Fruit fly (Drosophila melanogaster) whole organism, wandering third instar larva: ENCODE measurements around the gene CG8661.

ENCODE experiments used
- Abd-B ChIP-seq: fragments of >200 bp; optimal IDR thresholded peaks from 2 replicates; lab custom pipeline; 2017; ENCODE audit warnings: missing biosample characterization, missing genetic modification characterization
- brk ChIP-seq: fragments of 200-800 bp; sonication (Bioruptor generic); optimal IDR thresholded peaks from 2 replicates; lab custom pipeline; 2016; ENCODE audit warnings: missing biosample characterization, mild to moderate bottlenecking, missing genetic modification characterization

DNA sequence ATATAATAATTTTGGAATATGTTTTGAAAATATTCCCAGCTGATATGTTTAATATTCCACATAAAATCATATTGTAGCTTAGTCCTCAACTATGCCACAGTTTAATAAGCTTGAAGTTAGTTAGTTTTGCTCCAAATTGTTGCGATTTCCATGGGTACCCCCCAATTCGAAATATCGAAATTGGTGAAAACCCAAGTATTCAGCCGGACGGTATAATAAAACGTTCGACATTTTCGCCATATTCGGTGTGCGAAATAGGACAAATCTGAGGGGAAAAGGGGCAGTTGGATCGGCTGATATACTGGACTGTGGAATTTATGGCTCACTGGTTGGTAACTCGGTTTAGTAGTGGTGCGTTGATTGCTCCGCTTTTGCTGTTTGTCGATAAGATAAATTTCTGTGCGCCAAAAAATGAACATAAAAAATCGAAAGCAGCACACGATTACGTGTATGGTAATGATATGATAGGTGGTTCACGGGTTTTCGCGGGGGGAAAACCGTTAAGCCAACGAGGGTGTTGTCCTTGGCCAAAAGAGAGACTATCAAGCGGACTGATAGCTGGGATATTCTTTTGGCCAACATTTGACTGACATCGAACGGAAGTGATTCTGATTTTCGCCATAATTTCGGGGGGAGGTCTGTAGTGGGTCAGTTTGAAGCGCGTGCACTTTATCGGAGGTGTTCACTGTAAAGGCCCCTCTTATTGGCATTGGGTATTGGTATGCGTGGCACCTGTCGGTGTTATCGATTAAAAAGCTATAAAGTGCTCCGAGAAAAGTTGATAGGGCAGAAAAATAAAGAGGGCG is 6.1 kb upstream of the CG8661 start:
- TF ChIP-seq Abd-B (GFP tag; lab: Kevin White, UChicago): no peak
- TF ChIP-seq brk: no peak
